Fruit fly (Drosophila melanogaster) whole organism, adult: ENCODE results near the gene mah.

Experiments
- CG11617 ChIP-seq: fragments of 200-800 bp; sonication (Bioruptor generic); optimal IDR thresholded peaks from 2 replicates; lab custom pipeline; 2017; ENCODE audit warnings: mild to moderate bottlenecking, missing biosample characterization, missing genetic modification reagents, missing genetic modification characterization
- CG12768 ChIP-seq: fragments of 200-800 bp; sonication (Bioruptor generic); optimal IDR thresholded peaks from 2 replicates; lab custom pipeline; 2017; ENCODE audit warnings: missing biosample characterization, missing genetic modification characterization, mild to moderate bottlenecking, moderate library complexity, missing genetic modification reagents
- CG14711 ChIP-seq: fragments of 200-800 bp; sonication (Bioruptor generic); optimal IDR thresholded peaks from 2 replicates; lab custom pipeline; 2018; ENCODE audit warnings: missing biosample characterization, mild to moderate bottlenecking, missing genetic modification characterization, moderate library complexity
- CG1620 ChIP-seq: fragments of 200-800 bp; sonication (Bioruptor generic); optimal IDR thresholded peaks from 2 replicates; lab custom pipeline; 2016; ENCODE audit warnings: missing biosample characterization, missing genetic modification characterization
- CG33017 ChIP-seq: fragments of 200-800 bp; sonication (Bioruptor generic); optimal IDR thresholded peaks from 2 replicates; lab custom pipeline; 2018; ENCODE audit warnings: missing biosample characterization, mild to moderate bottlenecking, missing genetic modification characterization, moderate library complexity
- CG5204 ChIP-seq: fragments of 200-800 bp; sonication (Bioruptor generic); optimal IDR thresholded peaks from 2 replicates; lab custom pipeline; 2016; ENCODE audit warnings: missing biosample characterization, missing genetic modification characterization
- CG7045 ChIP-seq: fragments of 200-800 bp; sonication (Bioruptor generic); optimal IDR thresholded peaks from 2 replicates; lab custom pipeline; 2017; ENCODE audit warnings: missing biosample characterization, mild to moderate bottlenecking, missing genetic modification characterization
- CG7101 ChIP-seq: fragments of 200-800 bp; sonication (Bioruptor generic); optimal IDR thresholded peaks from 2 replicates; lab custom pipeline; 2018; ENCODE audit warnings: missing biosample characterization, mild to moderate bottlenecking, missing genetic modification characterization, moderate library complexity
- Clk ChIP-seq: fragments of 200-800 bp; sonication (Bioruptor generic); optimal IDR thresholded peaks from 2 replicates; lab custom pipeline; 2017; ENCODE audit warnings: missing biosample characterization, missing genetic modification characterization
- Crg-1 ChIP-seq: fragments of 200-800 bp; sonication (Bioruptor generic); optimal IDR thresholded peaks from 2 replicates; lab custom pipeline; 2016; ENCODE audit warnings: missing biosample characterization, missing genetic modification characterization
- Hr96 ChIP-seq: fragments of 200-800 bp; sonication (Bioruptor generic); optimal IDR thresholded peaks from 2 replicates; lab custom pipeline; 2016; ENCODE audit warnings: missing biosample characterization, missing genetic modification characterization
- Mnt ChIP-seq: fragments of 200-800 bp; sonication (Bioruptor generic); optimal IDR thresholded peaks from 2 replicates; lab custom pipeline; 2016; ENCODE audit warnings: missing biosample characterization, mild to moderate bottlenecking, missing genetic modification characterization
- bab1 ChIP-seq: fragments of 200-800 bp; sonication (Bioruptor generic); optimal IDR thresholded peaks from 3 replicates; lab custom pipeline; 2019; ENCODE audit warnings: missing biosample characterization, mild to moderate bottlenecking, missing genetic modification characterization, moderate library complexity
- cic ChIP-seq: fragments of 200-800 bp; sonication (Bioruptor generic); optimal IDR thresholded peaks from 2 replicates; lab custom pipeline; 2017; ENCODE audit warnings: missing biosample characterization, mild to moderate bottlenecking, missing genetic modification characterization, moderate library complexity
- cnc ChIP-seq, 2 experiments: fragments of >200 bp; optimal IDR thresholded peaks; 2 replicates each; lab custom pipeline; 2017
- kay ChIP-seq: fragments of 200-800 bp; sonication (Bioruptor generic); peaks from one replicate; lab custom pipeline; 2016; ENCODE audit warnings: missing biosample characterization, missing genetic modification characterization, borderline replicate concordance
- ovo ChIP-seq: fragments of 200-800 bp; sonication (Bioruptor generic); optimal IDR thresholded peaks from 2 replicates; lab custom pipeline; 2016; ENCODE audit warnings: missing biosample characterization, missing genetic modification characterization
- pad ChIP-seq: fragments of 200-800 bp; sonication (Bioruptor generic); optimal IDR thresholded peaks from 3 replicates; lab custom pipeline; 2017; ENCODE audit warnings: missing biosample characterization, missing genetic modification characterization, mild to moderate bottlenecking, moderate library complexity, missing genetic modification reagents
- tj ChIP-seq: fragments of 200-800 bp; sonication (Bioruptor generic); optimal IDR thresholded peaks from 3 replicates; lab custom pipeline; 2017; ENCODE audit warnings: missing biosample characterization, mild to moderate bottlenecking, missing genetic modification characterization, moderate library complexity
- toe ChIP-seq: fragments of 200-800 bp; sonication (Bioruptor generic); optimal IDR thresholded peaks from 2 replicates; lab custom pipeline; 2016; ENCODE audit warnings: missing biosample characterization, missing genetic modification characterization

Gene mah

DNA sequence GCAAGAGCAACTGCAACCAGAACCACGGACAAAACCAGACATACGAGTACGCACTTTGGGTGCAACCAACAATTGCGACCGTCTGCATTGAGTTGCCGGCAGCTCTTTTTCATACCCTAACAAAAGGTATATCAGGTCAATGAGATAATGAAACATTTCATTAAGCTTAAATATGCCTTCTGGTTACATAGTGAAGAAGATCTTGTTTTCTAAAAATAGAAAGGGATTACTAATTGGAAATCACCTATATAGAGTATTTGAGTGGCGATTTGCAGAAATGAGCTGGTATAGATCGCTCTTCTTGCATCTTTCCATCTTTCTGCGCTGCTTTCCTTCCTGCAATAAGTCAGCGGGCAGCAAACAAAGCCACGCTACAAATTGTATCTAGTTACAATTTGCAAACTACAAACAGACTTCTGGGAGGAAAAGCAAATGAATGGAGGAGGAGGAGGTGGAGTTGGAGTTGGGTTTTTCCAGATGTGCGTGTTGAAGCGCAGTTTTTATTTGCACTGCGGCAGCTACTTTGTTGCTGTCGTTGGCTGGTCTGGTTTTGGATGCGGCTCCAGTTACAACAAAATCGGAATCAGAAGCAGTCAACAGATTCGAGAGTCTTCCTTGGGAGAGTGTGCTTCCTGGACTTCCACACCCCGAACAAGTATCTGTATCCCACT, 27.5 kb downstream of the mah start:
- TF ChIP-seq cic (GFP tag; lab: Kevin White, UChicago) (no peak), CG7101 (tag; lab: Kevin White, UChicago) (no peak), cnc (optimal IDR thresholded peaks at IDR 0.05; lab: Kevin White, UChicago) (no peak), Mnt (GFP tag; lab: Kevin White, UChicago) (no peak), CG1620 (no peak), CG11617 (GFP tag; lab: Kevin White, UChicago) (no peak), ovo (GFP tag; lab: Kevin White, UChicago) (no peak), Clk (GFP tag; lab: Kevin White, UChicago) (no peak), CG7045 (no peak)

DNA sequence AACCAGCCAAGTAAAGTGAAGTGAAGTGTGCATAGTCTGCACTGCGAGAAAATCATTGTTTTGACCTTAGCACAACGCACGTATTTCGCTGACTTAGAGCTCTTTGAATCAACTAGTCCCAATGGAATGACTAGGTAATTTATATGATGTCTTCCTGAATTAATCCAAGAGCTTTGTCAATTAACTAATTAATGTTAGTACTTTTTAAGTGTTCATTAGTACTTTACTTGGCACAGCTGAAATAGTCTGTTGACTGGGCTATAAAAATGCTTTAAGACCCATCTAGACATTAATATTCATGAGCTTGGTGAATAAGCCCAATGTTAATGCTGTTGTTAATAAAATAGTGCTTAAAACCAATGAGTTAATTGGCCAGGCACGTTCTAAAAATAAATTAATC, 28.7 kb downstream of the mah start:
- TF ChIP-seq CG14711 (tag; lab: Kevin White, UChicago) (no peak), CG7045 (no peak), CG7101 (tag; lab: Kevin White, UChicago) (no peak), toe (GFP tag; lab: Kevin White, UChicago) (no peak), tj (GFP tag; lab: Kevin White, UChicago) (no peak), kay (GFP tag; lab: Kevin White, UChicago) (no peak), ovo (GFP tag; lab: Kevin White, UChicago) (no peak), Crg-1 (no peak)

DNA sequence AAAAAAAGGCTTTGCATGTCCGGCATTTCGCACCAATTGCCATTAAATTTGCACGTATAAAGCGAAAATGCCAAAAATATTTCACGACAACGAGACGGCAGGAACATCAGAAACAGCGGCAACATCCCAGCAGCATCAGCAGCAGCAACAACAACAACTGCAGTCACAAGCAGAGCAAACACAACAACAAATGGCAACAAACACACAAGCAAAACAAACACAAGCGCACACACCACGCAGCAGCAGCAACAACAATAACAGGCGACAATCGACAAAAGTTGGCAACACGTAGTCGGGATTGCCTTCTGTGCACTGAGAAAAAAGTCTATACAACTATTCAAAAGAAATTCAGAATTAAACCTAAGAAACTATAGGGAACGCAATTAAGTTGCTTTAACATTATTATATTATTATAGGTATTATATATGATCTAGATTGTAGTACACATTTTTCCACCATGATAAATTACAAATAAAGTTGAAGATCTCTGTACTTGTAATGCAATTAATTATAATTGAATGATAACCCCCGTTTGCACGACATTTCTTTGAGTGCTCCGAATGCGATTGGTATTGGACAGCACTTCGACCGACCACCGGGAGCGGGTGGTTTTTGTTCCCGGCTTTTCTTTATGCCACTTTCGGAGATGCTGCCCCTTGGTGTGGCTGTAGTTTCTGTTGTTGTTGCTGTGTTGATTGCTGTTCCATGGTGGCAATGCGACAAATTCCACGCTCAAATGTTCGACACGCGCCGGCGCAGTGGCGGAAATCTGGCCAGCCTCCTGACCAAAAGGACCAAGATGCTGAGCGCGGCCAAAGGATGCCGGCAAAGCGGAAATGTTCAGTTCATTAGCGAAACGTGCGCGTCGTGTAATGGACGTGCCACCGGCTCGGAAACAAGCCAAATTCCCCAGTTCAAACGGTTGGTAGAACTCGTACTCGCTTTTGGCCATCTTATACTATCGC, 36.4 kb downstream of the mah start, which contains the start of gene tnc:
Gene tnc, plus strand, starts transcription at position 848 of the 965 bp plus-strand sequence.
- TF ChIP-seq CG7101 (tag; lab: Kevin White, UChicago), result no peak
- TF ChIP-seq CG14711 (tag; lab: Kevin White, UChicago), result no peak
- no peak for TF ChIP-seq Hr96 (GFP tag; lab: Kevin White, UChicago)
- TF ChIP-seq tj (GFP tag; lab: Kevin White, UChicago), result no peak
- TF ChIP-seq cnc (optimal IDR thresholded peaks at IDR 0.05; lab: Kevin White, UChicago), result no peak
- TF ChIP-seq bab1 (GFP tag; lab: Kevin White, UChicago), result no peak
- TF ChIP-seq pad (GFP tag; lab: Kevin White, UChicago), result no peak
- no peak for TF ChIP-seq kay (GFP tag; lab: Kevin White, UChicago)
- TF ChIP-seq Crg-1, result no peak
- no peak for TF ChIP-seq cic (GFP tag; lab: Kevin White, UChicago)
- TF ChIP-seq CG7045, result no peak
- no peak for TF ChIP-seq CG1620
- TF ChIP-seq toe (GFP tag; lab: Kevin White, UChicago), result no peak
- no peak for TF ChIP-seq CG11617 (GFP tag; lab: Kevin White, UChicago)
- no peak for TF ChIP-seq CG12768 (GFP tag; lab: Kevin White, UChicago)
- no peak for TF ChIP-seq Clk (GFP tag; lab: Kevin White, UChicago)
- no peak for TF ChIP-seq ovo (GFP tag; lab: Kevin White, UChicago)
- no peak for TF ChIP-seq CG33017 (tag; lab: Kevin White, UChicago)

DNA sequence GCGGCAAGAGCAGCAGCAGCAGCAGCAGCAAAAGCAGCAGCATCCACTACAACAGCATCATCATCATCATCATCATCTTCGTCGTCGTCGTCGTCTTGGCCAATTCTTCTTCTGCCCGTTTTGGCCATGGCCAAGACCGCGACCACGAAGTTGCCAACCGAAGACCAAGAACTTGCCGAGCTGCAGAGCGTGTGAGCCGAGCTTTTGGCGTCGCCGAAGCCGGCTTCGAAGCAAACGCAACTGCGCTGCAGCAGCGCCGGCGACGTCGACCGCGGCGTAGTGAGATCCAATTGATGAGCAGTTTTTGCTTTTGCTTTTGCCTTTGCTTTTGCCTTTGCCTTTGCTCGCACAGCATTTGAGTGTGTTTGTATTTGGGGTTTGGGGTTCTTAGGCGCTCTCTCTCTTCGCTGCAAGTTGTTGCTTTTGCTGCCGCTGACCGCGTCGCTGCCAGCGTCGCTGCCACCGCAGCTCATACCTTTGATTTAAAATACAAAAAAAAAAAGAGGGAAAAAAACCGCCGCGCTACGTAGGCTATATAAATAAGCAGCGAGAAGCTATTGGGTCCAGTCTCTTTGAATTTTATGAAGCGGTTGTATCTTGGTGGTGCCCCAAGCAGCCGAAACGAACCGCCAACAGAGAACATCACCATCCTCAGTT, 37.7 kb downstream of the mah start:
- TF ChIP-seq pad (GFP tag; lab: Kevin White, UChicago), result no peak
- no peak for TF ChIP-seq CG12768 (GFP tag; lab: Kevin White, UChicago)
- no peak for TF ChIP-seq kay (GFP tag; lab: Kevin White, UChicago)
- TF ChIP-seq CG33017 (tag; lab: Kevin White, UChicago), result no peak
- no peak for TF ChIP-seq cic (GFP tag; lab: Kevin White, UChicago)
- no peak for TF ChIP-seq CG5204 (GFP tag; lab: Kevin White, UChicago)
- TF ChIP-seq Clk (GFP tag; lab: Kevin White, UChicago), result no peak
- no peak for TF ChIP-seq CG11617 (GFP tag; lab: Kevin White, UChicago)
- TF ChIP-seq CG1620, result no peak
- no peak for TF ChIP-seq CG7045
- no peak for TF ChIP-seq toe (GFP tag; lab: Kevin White, UChicago)
- no peak for TF ChIP-seq CG7101 (tag; lab: Kevin White, UChicago)
- no peak for TF ChIP-seq Crg-1
- no peak for TF ChIP-seq Mnt (GFP tag; lab: Kevin White, UChicago)
- TF ChIP-seq Hr96 (GFP tag; lab: Kevin White, UChicago), result no peak
- no peak for TF ChIP-seq cnc (optimal IDR thresholded peaks at IDR 0.05; lab: Kevin White, UChicago)
- no peak for TF ChIP-seq bab1 (GFP tag; lab: Kevin White, UChicago)

DNA sequence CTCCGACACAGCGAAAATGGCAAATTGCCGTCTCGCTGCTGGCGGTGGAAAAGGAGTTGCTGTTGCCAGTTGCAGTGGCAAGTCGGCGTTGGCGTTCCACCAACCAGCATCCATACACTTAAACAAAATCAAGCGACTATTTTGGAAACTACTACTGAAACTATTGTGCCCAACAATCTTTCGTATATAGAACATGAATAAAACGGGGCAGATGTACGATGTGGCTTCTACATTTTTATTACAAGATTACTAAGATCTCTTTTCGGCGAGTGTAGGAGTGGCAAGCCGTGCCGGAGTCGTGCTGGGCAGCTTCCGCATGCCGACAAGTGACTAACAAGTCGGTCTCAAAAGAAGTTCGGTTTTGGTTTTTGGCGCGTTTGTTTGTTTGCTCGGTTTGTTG, 49.1 kb downstream of the mah start:
- TF ChIP-seq cic (GFP tag; lab: Kevin White, UChicago), result no peak
- no peak for TF ChIP-seq CG11617 (GFP tag; lab: Kevin White, UChicago)
- no peak for TF ChIP-seq pad (GFP tag; lab: Kevin White, UChicago)
- TF ChIP-seq CG7045, result no peak
- TF ChIP-seq kay (GFP tag; lab: Kevin White, UChicago), result no peak
- TF ChIP-seq CG12768 (GFP tag; lab: Kevin White, UChicago), result no peak
- no peak for TF ChIP-seq CG5204 (GFP tag; lab: Kevin White, UChicago)
- no peak for TF ChIP-seq CG1620
- TF ChIP-seq bab1 (GFP tag; lab: Kevin White, UChicago), result no peak
- no peak for TF ChIP-seq CG7101 (tag; lab: Kevin White, UChicago)
- TF ChIP-seq tj (GFP tag; lab: Kevin White, UChicago), result no peak
- no peak for TF ChIP-seq Hr96 (GFP tag; lab: Kevin White, UChicago)
- TF ChIP-seq CG33017 (tag; lab: Kevin White, UChicago), result no peak
- TF ChIP-seq cnc (optimal IDR thresholded peaks at IDR 0.05; lab: Kevin White, UChicago), result no peak
- TF ChIP-seq Clk (GFP tag; lab: Kevin White, UChicago), result no peak
- TF ChIP-seq ovo (GFP tag; lab: Kevin White, UChicago), result no peak
